Fruit fly (Drosophila melanogaster) whole organism, embryonic: Measurements from ENCODE around the gene ND-18.

Experiments used
- Adf1 ChIP-seq: fragments of 200-800 bp; sonication (Bioruptor generic); IDR thresholded peaks from 2 replicates; pipeline ENCODE4 v1.3.6; 2022; ENCODE audit warnings: missing biosample characterization, missing genetic modification characterization
- Aef1 ChIP-seq: fragments of 200-800 bp; sonication (Bioruptor generic); IDR thresholded peaks from 3 replicates; pipeline ENCODE4 v1.3.6; 2022; ENCODE audit warnings: missing biosample characterization, missing genetic modification characterization
- Antp ChIP-seq: fragments of 200-800 bp; sonication (Bioruptor generic); optimal IDR thresholded peaks from 3 replicates; lab custom pipeline; 2016; ENCODE audit warnings: missing biosample characterization, missing genetic modification characterization
- Atf6 ChIP-seq: fragments of 200-800 bp; sonication (Bioruptor generic); IDR thresholded peaks from 2 replicates; pipeline ENCODE4 v1.3.6; 2022; ENCODE audit warnings: missing biosample characterization, missing genetic modification characterization
- CG10543 ChIP-seq: fragments of 200-800 bp; sonication (Bioruptor generic); optimal IDR thresholded peaks from 3 replicates; lab custom pipeline; 2017; ENCODE audit warnings: missing biosample characterization, mild to moderate bottlenecking, missing genetic modification characterization, moderate library complexity
- CG11093 ChIP-seq: fragments of 200-800 bp; sonication (Bioruptor generic); IDR thresholded peaks from 3 replicates; pipeline ENCODE4 v1.3.6; 2022; ENCODE audit warnings: missing biosample characterization, missing genetic modification characterization
- CG12155 ChIP-seq: fragments of 200-800 bp; sonication (Bioruptor generic); optimal IDR thresholded peaks from 3 replicates; lab custom pipeline; 2016; ENCODE audit warnings: missing biosample characterization, missing genetic modification characterization
- CG14441 ChIP-seq: fragments of 200-800 bp; sonication (Bioruptor generic); IDR thresholded peaks from 2 replicates; pipeline ENCODE4 v1.3.6; 2022; ENCODE audit warnings: missing biosample characterization, missing genetic modification characterization
- CG15479 ChIP-seq: fragments of 200-800 bp; sonication (Bioruptor generic); optimal IDR thresholded peaks from 3 replicates; lab custom pipeline; 2019; ENCODE audit warnings: missing biosample characterization, mild to moderate bottlenecking, missing genetic modification characterization, moderate library complexity
- CG1602 ChIP-seq: fragments of 200-800 bp; sonication (Bioruptor generic); optimal IDR thresholded peaks from 3 replicates; lab custom pipeline; 2016; ENCODE audit warnings: missing biosample characterization, missing genetic modification characterization
- CG2120 ChIP-seq: fragments of 200-800 bp; sonication (Bioruptor generic); optimal IDR thresholded peaks from 3 replicates; lab custom pipeline; 2016; ENCODE audit warnings: missing biosample characterization, missing genetic modification characterization
- CG3065 ChIP-seq: fragments of 200-800 bp; sonication (Bioruptor generic); optimal IDR thresholded peaks from 2 replicates; lab custom pipeline; 2016; ENCODE audit warnings: missing biosample characterization, missing genetic modification characterization
- CG32532 ChIP-seq: fragments of 200-800 bp; sonication (Bioruptor generic); IDR thresholded peaks from 2 replicates; pipeline ENCODE4 v1.3.6; 2022; ENCODE audit warnings: missing biosample characterization, missing genetic modification characterization
- CG34376 ChIP-seq: fragments of 200-800 bp; sonication (Bioruptor generic); optimal IDR thresholded peaks from 2 replicates; lab custom pipeline; 2018; ENCODE audit warnings: missing biosample characterization, mild to moderate bottlenecking, missing genetic modification characterization
- CG3726 ChIP-seq: fragments of 200-800 bp; sonication (Bioruptor generic); IDR thresholded peaks from 3 replicates; pipeline ENCODE4, ENCODE4 v1.3.6; 2022; ENCODE audit warnings: missing biosample characterization, missing genetic modification characterization
- CG4707 ChIP-seq: fragments of 200-800 bp; sonication (Bioruptor generic); optimal IDR thresholded peaks from 2 replicates; lab custom pipeline; 2018; ENCODE audit warnings: missing biosample characterization, mild to moderate bottlenecking, missing genetic modification characterization, moderate library complexity
- CG6683 ChIP-seq: fragments of 200-800 bp; sonication (Bioruptor generic); optimal IDR thresholded peaks from 2 replicates; lab custom pipeline; 2017; ENCODE audit warnings: missing biosample characterization, mild to moderate bottlenecking, missing genetic modification characterization, missing genetic modification reagents
- D19B ChIP-seq: fragments of 200-800 bp; sonication (Bioruptor generic); optimal IDR thresholded peaks from 2 replicates; lab custom pipeline; 2017; ENCODE audit warnings: missing biosample characterization, mild to moderate bottlenecking, missing genetic modification characterization
- Deaf1 ChIP-seq: fragments of 200-800 bp; optimal IDR thresholded peaks from 3 replicates; lab custom pipeline; 2019; ENCODE audit warnings: missing biosample characterization, mild to moderate bottlenecking, missing genetic modification characterization, moderate library complexity
- GATAe ChIP-seq: fragments of 200-800 bp; sonication (Bioruptor generic); conservative IDR thresholded peaks from 2 replicates; pipeline ENCODE4 v1.3.6; 2022; ENCODE audit warnings: missing biosample characterization, missing genetic modification characterization
- HLH54F ChIP-seq: fragments of 200-800 bp; sonication (Bioruptor generic); optimal IDR thresholded peaks from 3 replicates; lab custom pipeline; 2016; ENCODE audit warnings: missing biosample characterization, missing genetic modification characterization
- Med ChIP-seq: fragments of 200-800 bp; sonication (Bioruptor generic); peaks from one replicate; lab custom pipeline; 2016; ENCODE audit warnings: missing biosample characterization, missing genetic modification characterization, mild to moderate bottlenecking, inconsistent platforms, moderate library complexity
- Sin3A ChIP-seq: fragments of >200 bp; optimal IDR thresholded peaks from 2 replicates; lab custom pipeline; 2018
- br ChIP-seq: fragments of >200 bp; optimal IDR thresholded peaks from 2 replicates; lab custom pipeline; 2017
- caup ChIP-seq: fragments of 200-800 bp; sonication (Bioruptor generic); optimal IDR thresholded peaks from 3 replicates; lab custom pipeline; 2017; ENCODE audit warnings: missing biosample characterization, mild to moderate bottlenecking, missing genetic modification characterization, moderate library complexity; ENCODE audit not compliant: severe bottlenecking
- chinmo ChIP-seq: fragments of 200-800 bp; sonication (Bioruptor generic); IDR thresholded peaks from 4 replicates; pipeline ENCODE4 v1.3.6; 2022; ENCODE audit warnings: missing biosample characterization, missing genetic modification characterization; ENCODE audit not compliant: partially characterized antibody
- crol ChIP-seq: fragments of 200-800 bp; sonication (Bioruptor generic); IDR thresholded peaks from 2 replicates; pipeline ENCODE4 v1.3.6; 2022; ENCODE audit warnings: missing biosample characterization, missing genetic modification characterization
- cwo ChIP-seq: fragments of 200-800 bp; sonication (Bioruptor generic); optimal IDR thresholded peaks from 3 replicates; lab custom pipeline; 2017; ENCODE audit warnings: missing biosample characterization, missing genetic modification characterization, mild to moderate bottlenecking, moderate library complexity, missing genetic modification reagents
- exex ChIP-seq: fragments of 200-800 bp; sonication (Bioruptor generic); optimal IDR thresholded peaks from 4 replicates; lab custom pipeline; 2018; ENCODE audit warnings: missing biosample characterization, mild to moderate bottlenecking, missing genetic modification characterization, moderate library complexity
- grn ChIP-seq: fragments of 200-800 bp; sonication (Bioruptor generic); optimal IDR thresholded peaks from 3 replicates; lab custom pipeline; 2017; ENCODE audit warnings: missing biosample characterization, missing genetic modification characterization
- lab ChIP-seq: fragments of 200-800 bp; sonication (Bioruptor generic); optimal IDR thresholded peaks from 3 replicates; lab custom pipeline; 2017; ENCODE audit warnings: missing biosample characterization, missing genetic modification characterization, mild to moderate bottlenecking, moderate library complexity, missing genetic modification reagents
- mirr ChIP-seq: fragments of 200-800 bp; sonication (Bioruptor generic); optimal IDR thresholded peaks from 3 replicates; lab custom pipeline; 2018; ENCODE audit warnings: missing biosample characterization, mild to moderate bottlenecking, missing genetic modification characterization
- phol ChIP-seq: fragments of 200-800 bp; sonication (Bioruptor generic); optimal IDR thresholded peaks from 3 replicates; lab custom pipeline; 2018; ENCODE audit warnings: missing biosample characterization, mild to moderate bottlenecking, missing genetic modification characterization, moderate library complexity
- sc ChIP-seq, 3 experiments: fragments of >200 bp in 2 of 3; fragments of 200-800 bp in 1 of 3; sonication (Bioruptor generic) in 1 of 3; optimal IDR thresholded peaks; 2 replicates in 2 of 3; 3 replicates in 1 of 3; lab custom pipeline; 2017; ENCODE audit warnings: mild to moderate bottlenecking in 1 of 3, missing biosample characterization in 1 of 3, missing genetic modification characterization in 1 of 3, missing genetic modification reagents in 1 of 3
- sd ChIP-seq: fragments of 200-800 bp; sonication (Bioruptor generic); optimal IDR thresholded peaks from 3 replicates; lab custom pipeline; 2018; ENCODE audit warnings: missing biosample characterization, mild to moderate bottlenecking, missing genetic modification characterization, moderate library complexity
- sisA ChIP-seq: fragments of 200-800 bp; sonication (Bioruptor generic); IDR thresholded peaks from 2 replicates; pipeline ENCODE4 v1.3.6; 2022; ENCODE audit warnings: missing biosample characterization, missing genetic modification characterization
- sna ChIP-seq: fragments of 200-800 bp; sonication (Bioruptor generic); IDR thresholded peaks from 2 replicates; pipeline ENCODE4 v1.3.6; 2022; ENCODE audit warnings: missing biosample characterization, missing genetic modification characterization; ENCODE audit not compliant: partially characterized antibody
- sug ChIP-seq: fragments of 200-800 bp; optimal IDR thresholded peaks from 2 replicates; lab custom pipeline; 2019; ENCODE audit warnings: missing biosample characterization, mild to moderate bottlenecking, missing genetic modification characterization, moderate library complexity
- twi ChIP-seq: fragments of 200-800 bp; optimal IDR thresholded peaks from 2 replicates; lab custom pipeline; 2019; ENCODE audit warnings: missing biosample characterization, mild to moderate bottlenecking, missing genetic modification characterization, moderate library complexity

ND-18 gene

DNA sequence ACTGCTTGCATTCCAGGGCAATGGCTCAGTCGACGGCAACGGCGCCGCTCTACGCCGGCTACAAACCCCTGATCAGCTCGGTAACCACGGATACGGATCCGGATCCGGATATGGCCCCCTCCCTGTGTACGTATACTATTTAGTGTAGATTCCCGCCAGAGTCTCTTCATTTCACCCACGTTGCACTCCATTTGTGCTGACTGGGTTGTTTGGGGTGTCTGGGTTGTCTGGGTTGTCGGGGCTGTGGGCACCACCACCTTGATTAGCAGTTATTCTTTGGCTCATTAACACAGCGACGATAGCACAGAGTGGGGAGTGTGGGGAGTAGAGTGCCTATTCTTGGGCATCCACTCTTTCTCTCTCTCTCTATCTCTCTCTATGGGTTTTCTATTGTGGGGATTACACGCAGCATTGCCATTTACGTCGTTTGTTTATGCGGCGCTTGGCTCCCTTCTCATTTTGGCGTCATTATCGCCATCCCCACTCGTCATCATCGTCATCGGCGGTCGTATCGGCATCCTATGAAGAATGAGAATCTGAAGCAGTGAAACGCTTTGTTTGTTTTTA, 6.6 kb downstream of the ND-18 start (continued):
- no peak for TF ChIP-seq CG2120
- no peak for TF ChIP-seq phol (tag; lab: Kevin White, UChicago)
- peak; percentile 2 for TF ChIP-seq sd (tag; lab: Kevin White, UChicago)
- no peak for TF ChIP-seq CG3726
- TF ChIP-seq D19B (GFP tag; lab: Kevin White, UChicago) = no peak
- 0 out of 2 replicates have a peak, but pooled peaks have one; percentile 20 for TF ChIP-seq Atf6 (GFP tag; lab: Robert Waterston, UW)
- no peak for TF ChIP-seq CG11093 (GFP tag; lab: Robert Waterston, UW)
- TF ChIP-seq br (lab: Kevin White, UChicago) = no peak
- 0 out of 2 replicates have a peak, but pooled peaks have one; percentile 31 for TF ChIP-seq CG32532 (GFP tag; lab: Robert Waterston, UW)
- TF ChIP-seq sisA (GFP tag; lab: Robert Waterston, UW) = no peak
- TF ChIP-seq HLH54F (GFP tag; lab: Kevin White, UChicago) = no peak
- no peak for TF ChIP-seq chinmo (GFP tag; lab: Robert Waterston, UW)
- TF ChIP-seq sc (optimal IDR thresholded peaks at IDR 0.05; lab: Kevin White, UChicago) = no peak
- TF ChIP-seq sc (GFP tag; optimal IDR thresholded peaks at IDR 0.05; lab: Kevin White, UChicago) = no peak
- no peak for TF ChIP-seq twi
- TF ChIP-seq CG1602 (GFP tag; lab: Kevin White, UChicago) = no peak
- TF ChIP-seq Aef1 (GFP tag; lab: Robert Waterston, UW) = no peak
- TF ChIP-seq, all 482 proteins: peak for 8

DNA sequence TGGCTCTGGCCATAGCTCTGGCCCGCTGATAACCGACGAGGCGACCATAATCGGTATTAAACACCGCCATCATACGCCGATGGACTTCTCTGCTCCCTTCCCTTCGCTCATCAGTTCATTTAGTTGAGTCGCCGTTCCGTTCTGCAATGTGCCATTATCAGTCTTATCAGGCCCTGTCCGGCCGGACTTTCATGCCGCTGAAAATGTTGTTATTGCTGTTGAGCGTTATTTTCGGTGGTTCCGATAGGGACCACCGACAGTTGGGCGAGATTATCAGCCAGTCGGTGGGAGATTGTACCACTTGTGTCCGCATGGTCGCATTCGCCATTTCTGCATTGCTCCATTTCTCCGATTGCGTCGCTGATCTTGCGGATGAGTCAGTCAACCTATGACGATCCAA, 9.1 kb downstream of the ND-18 start:
- TF ChIP-seq CG3065 (GFP tag; lab: Kevin White, UChicago) = no peak
- no peak for TF ChIP-seq sna (GFP tag; lab: Robert Waterston, UW)
- TF ChIP-seq Med (GFP tag; lab: Kevin White, UChicago) = peak; percentile 32
- no peak for TF ChIP-seq CG14441 (GFP tag; lab: Robert Waterston, UW)
- TF ChIP-seq exex (tag; lab: Kevin White, UChicago) = peak; percentile 83
- no peak for TF ChIP-seq Antp (GFP tag; lab: Kevin White, UChicago)
- TF ChIP-seq CG15479 = peak; percentile 83
- peak; percentile 22 for TF ChIP-seq lab
- TF ChIP-seq Adf1 = 0 out of 2 replicates have a peak, but pooled peaks have one; percentile 8
- TF ChIP-seq cwo (GFP tag; lab: Kevin White, UChicago) = peak; percentile 34
- TF ChIP-seq mirr (GFP tag; lab: Kevin White, UChicago) = peak; percentile 47
- peak; percentile 50 for TF ChIP-seq CG32532 (GFP tag; lab: Robert Waterston, UW)
- no peak for TF ChIP-seq CG4707 (GFP tag; lab: Kevin White, UChicago)
- TF ChIP-seq Deaf1 (tag; lab: Kevin White, UChicago) = no peak
- TF ChIP-seq CG10543 (GFP tag; lab: Kevin White, UChicago) = peak; percentile 14
- TF ChIP-seq CG6683 (GFP tag; lab: Kevin White, UChicago) = no peak
- 0 out of 2 replicates have a peak, but pooled peaks have one; percentile 30 for TF ChIP-seq GATAe
- no peak for TF ChIP-seq caup (GFP tag; lab: Kevin White, UChicago)
- TF ChIP-seq CG34376 (GFP tag; lab: Kevin White, UChicago) = peak; percentile 69
- TF ChIP-seq sug (tag; lab: Kevin White, UChicago) = peak; percentile 89
- TF ChIP-seq crol = peak; percentile 37; the same call in 1 of the 2 replicates
- 0 out of 4 replicates have a peak, but pooled peaks have one; percentile 72 for TF ChIP-seq chinmo (GFP tag; lab: Robert Waterston, UW)
- no peak for TF ChIP-seq Sin3A (lab: Kevin White, UChicago)
- peak; percentile 29 for TF ChIP-seq grn (GFP tag; lab: Kevin White, UChicago)
- TF ChIP-seq CG12155 (GFP tag; lab: Kevin White, UChicago) = no peak
